Worm (Caenorhabditis elegans) whole organism, L2 larva: ENCODE data around the gene lelo-3.

Source experiments
- elt-1 ChIP-seq: fragments of 150-350 bp; optimal IDR thresholded peaks from 2 replicates; lab custom pipeline; 2014; ENCODE audit warnings: missing biosample characterization, missing genetic modification characterization
- elt-3 ChIP-seq: sonication (generic microtip); optimal IDR thresholded peaks from 2 replicates; lab custom pipeline; 2017; ENCODE audit warnings: missing biosample characterization, missing genetic modification characterization
- fos-1 ChIP-seq: fragments of 150-350 bp; optimal IDR thresholded peaks from 2 replicates; lab custom pipeline; 2014; ENCODE audit warnings: missing biosample characterization, missing genetic modification characterization
- nhr-23 ChIP-seq: fragments of 150-350 bp; optimal IDR thresholded peaks from 2 replicates; lab custom pipeline; 2014; ENCODE audit warnings: missing biosample characterization, missing genetic modification reagents, missing genetic modification characterization
- sma-9 ChIP-seq, 2 experiments: fragments of 150-350 bp in 1 of 2; sonication (generic microtip) in 1 of 2; optimal IDR thresholded peaks; 2 replicates each; lab custom pipeline; 2014 to 2016; ENCODE audit warnings: missing genetic modification characterization in 2 of 2, mild to moderate bottlenecking in 1 of 2, missing biosample characterization in 1 of 2, missing compliant biosample characterization in 1 of 2, missing genetic modification reagents in 1 of 2, moderate library complexity in 1 of 2
- snpc-4 ChIP-seq: fragments of 150-350 bp; optimal IDR thresholded peaks from 2 replicates; lab custom pipeline; 2014; ENCODE audit warnings: missing biosample characterization, missing genetic modification characterization
- unc-39 ChIP-seq: fragments of 150-350 bp; optimal IDR thresholded peaks from 2 replicates; lab custom pipeline; 2014; ENCODE audit warnings: missing biosample characterization, missing genetic modification characterization

ce11 chrX:6066618-6067017, 44.2 kb upstream of the lelo-3 start:
- TF ChIP-seq elt-3 (tag; lab: Kevin White, UChicago) (no peak), unc-39 (tag; lab: Kevin White, UChicago) (no peak), sma-9 (GFP tag; optimal IDR thresholded peaks at IDR 0.05; lab: Kevin White, UChicago) (no peak), sma-9 (tag; optimal IDR thresholded peaks at IDR 0.05; lab: Kevin White, UChicago) (no peak), elt-1 (tag; lab: Kevin White, UChicago) (no peak), fos-1 (tag; lab: Kevin White, UChicago) (no peak), snpc-4 (tag; lab: Kevin White, UChicago) (no peak), nhr-23 (tag; lab: Kevin White, UChicago) (no peak)
